Worm (Caenorhabditis elegans) whole organism, L3 larva: ENCODE data around the gene K11H3.5.

Experiments used
- R02D3.7 ChIP-seq: fragments of 150-350 bp; optimal IDR thresholded peaks from 2 replicates; lab custom pipeline; 2014; ENCODE audit warnings: missing biosample characterization, missing genetic modification characterization
- ZK546.5 ChIP-seq: sonication (generic microtip); optimal IDR thresholded peaks from 2 replicates; lab custom pipeline; 2017; ENCODE audit warnings: missing biosample characterization, missing genetic modification characterization
- aly-2 ChIP-seq: fragments of 150-350 bp; optimal IDR thresholded peaks from 2 replicates; lab custom pipeline; 2014; ENCODE audit warnings: missing biosample characterization, missing genetic modification characterization
- egl-5 ChIP-seq: fragments of 150-350 bp; optimal IDR thresholded peaks from 2 replicates; lab custom pipeline; 2017; ENCODE audit warnings: missing biosample characterization, missing genetic modification reagents, missing genetic modification characterization, inconsistent platforms
- fkh-10 ChIP-seq: sonication (generic microtip); optimal IDR thresholded peaks from 2 replicates; lab custom pipeline; 2017; ENCODE audit warnings: missing biosample characterization, missing genetic modification reagents, missing genetic modification characterization
- lin-15B ChIP-seq: fragments of 150-350 bp; optimal IDR thresholded peaks from 2 replicates; lab custom pipeline; 2014; ENCODE audit warnings: missing biosample characterization, missing genetic modification characterization
- mdl-1 ChIP-seq: fragments of 150-350 bp; optimal IDR thresholded peaks from 2 replicates; lab custom pipeline; 2014; ENCODE audit warnings: missing biosample characterization, missing genetic modification characterization
- nhr-12 ChIP-seq: fragments of 150-350 bp; optimal IDR thresholded peaks from 2 replicates; lab custom pipeline; 2014; ENCODE audit warnings: missing biosample characterization, missing genetic modification characterization

DNA sequence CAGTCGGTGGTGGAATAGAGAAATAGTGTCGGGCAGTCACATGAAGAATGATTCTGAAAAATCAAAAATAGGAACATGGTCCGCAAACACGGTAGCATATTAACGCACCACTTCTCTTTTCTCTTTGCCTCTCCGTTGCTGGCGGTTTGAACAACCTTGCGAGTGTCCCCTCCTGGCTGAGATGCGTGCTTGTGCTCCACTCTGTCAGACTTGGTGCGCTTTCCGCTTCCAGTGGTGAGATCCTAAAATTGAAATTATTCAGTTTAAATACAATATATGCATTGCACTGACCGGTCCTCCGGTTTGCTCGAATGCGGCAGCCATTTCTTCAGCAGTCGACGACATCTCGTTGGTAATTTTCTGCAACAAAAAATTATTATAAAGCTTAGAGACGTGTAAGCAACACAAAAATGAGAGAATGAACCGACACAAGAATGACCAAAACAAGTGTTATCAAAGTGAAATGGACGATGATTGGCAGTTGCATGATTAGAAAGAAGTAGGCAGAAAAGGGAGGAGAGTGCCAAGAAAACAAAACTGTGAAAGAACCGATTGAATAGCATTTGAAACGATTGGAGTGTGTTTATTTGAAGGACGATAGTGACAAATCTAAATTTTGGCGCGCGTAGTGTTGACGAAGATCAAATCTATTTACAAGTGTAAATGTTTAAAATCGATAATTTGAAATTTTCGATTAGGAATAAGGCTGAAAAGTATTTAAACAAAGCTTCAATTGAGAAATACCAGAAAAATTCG is 18.3 kb upstream of the K11H3.5 start, which contains the start of gene ZK632.9:
- TF ChIP-seq fkh-10 (GFP tag; lab: Kevin White, UChicago): no peak
- TF ChIP-seq aly-2: no peak
- no peak for TF ChIP-seq nhr-12
- TF ChIP-seq R02D3.7 (tag; lab: Kevin White, UChicago): no peak
- TF ChIP-seq lin-15B (tag; lab: Kevin White, UChicago): no peak
- no peak for TF ChIP-seq egl-5 (tag; lab: Kevin White, UChicago)
- no peak for TF ChIP-seq ZK546.5 (tag; lab: Kevin White, UChicago)
- TF ChIP-seq mdl-1 (tag; lab: Kevin White, UChicago): no peak
